Fruit fly (Drosophila melanogaster): ENCODE results near the gene spas.

spas gene

DNA sequence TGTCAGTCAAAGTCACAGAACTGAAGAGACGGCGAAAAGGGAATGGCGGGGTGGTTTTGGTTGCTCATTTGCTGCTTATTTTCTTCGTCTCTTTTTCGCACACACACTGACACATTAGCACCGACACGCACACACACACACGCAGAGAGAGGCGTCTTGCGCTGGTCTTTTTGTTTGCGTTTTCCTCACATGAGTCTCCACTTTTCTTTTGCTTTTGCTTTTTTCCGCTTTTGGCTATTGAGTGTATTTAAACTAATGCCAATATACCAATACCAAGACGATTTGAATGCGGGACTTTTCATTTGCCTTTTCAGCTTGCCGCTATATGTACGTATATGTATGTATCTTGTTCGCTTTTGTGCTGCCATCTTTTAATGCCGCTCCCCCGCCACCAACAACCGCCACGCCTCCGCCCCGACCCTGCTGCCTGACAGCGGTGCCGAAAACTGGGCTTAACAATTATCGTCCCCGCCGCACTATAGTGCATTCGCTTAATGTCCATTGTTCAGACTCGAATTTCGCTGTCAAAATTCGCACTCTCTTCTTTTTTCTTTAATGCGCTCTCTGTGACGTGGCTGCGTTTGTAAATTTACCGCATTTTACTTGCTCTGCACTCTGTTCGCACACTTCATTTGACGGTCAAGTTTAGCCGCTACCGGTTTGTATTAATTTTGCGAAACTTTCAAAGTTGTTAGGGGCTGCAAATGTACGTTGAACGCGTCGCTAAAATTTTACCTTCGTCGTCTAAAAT is 9.4 kb downstream of the spas start, which contains the start of gene CG5986:
CG5986 (plus strand) TSS at position 565 of the 751 bp plus-strand sequence.
- TF ChIP-seq CG10631 (GFP tag; optimal IDR thresholded peaks at IDR 0.05) (no peak), CG6276 (GFP tag; optimal IDR thresholded peaks at IDR 0.05) (peak; percentile 74), ss (GFP tag; optimal IDR thresholded peaks at IDR 0.05) (peak; percentile 36 to 55), Hr4 (GFP tag; optimal IDR thresholded peaks at IDR 0.05) (no peak), CG6854 (GFP tag; optimal IDR thresholded peaks at IDR 0.05) (peak; percentile 2), eg (GFP tag; IDR thresholded peaks at IDR 0.05) (peak; percentile 79), CG8319 (GFP tag; optimal IDR thresholded peaks at IDR 0.05) (no peak), CG6163 (GFP tag; IDR thresholded peaks at IDR 0.05) (peak; percentile 73; the same call in 2 of the 3 replicates), fd85E (GFP tag; optimal IDR thresholded peaks at IDR 0.05) (peak; percentile 15), CG8119 (GFP tag; IDR thresholded peaks at IDR 0.05) (peak; percentile 74), Eip93F (GFP tag; optimal IDR thresholded peaks at IDR 0.05) (no peak), net (GFP tag; optimal IDR thresholded peaks at IDR 0.05) (no peak), CG6808 (GFP tag; optimal IDR thresholded peaks at IDR 0.05) (peak; percentile 56), CG32006 (GFP tag; optimal IDR thresholded peaks at IDR 0.05) (peak; percentile 34), achi (GFP tag; optimal IDR thresholded peaks at IDR 0.05) (no peak), dsx (GFP tag; optimal IDR thresholded peaks at IDR 0.05; ENCODE audit: poor library complexity, severe bottlenecking) (no peak), CG1621 (tag; optimal IDR thresholded peaks at IDR 0.05) (no peak), pdm3 (GFP tag; optimal IDR thresholded peaks at IDR 0.05) (no peak), Met (GFP tag; optimal IDR thresholded peaks at IDR 0.05) (no peak), CG11294 (GFP tag; IDR thresholded peaks at IDR 0.05) (no peak; the same call in 1 of the 2 replicates), CG15336 (GFP tag; IDR thresholded peaks at IDR 0.05) (peak; percentile 57), CG16779 (tag; optimal IDR thresholded peaks at IDR 0.05) (peak; percentile 56), fkh (GFP tag; optimal IDR thresholded peaks at IDR 0.05) (peak; percentile 66), Lpt (GFP tag; optimal IDR thresholded peaks at IDR 0.05) (peak; percentile 39), Hr38 (GFP tag; optimal IDR thresholded peaks at IDR 0.05) (no peak), CG31627 (GFP tag; optimal IDR thresholded peaks at IDR 0.05) (no peak), Hr39 (GFP tag; optimal IDR thresholded peaks at IDR 0.05) (no peak), CG3919 (GFP tag; optimal IDR thresholded peaks at IDR 0.05) (peak; percentile 6), Ets96B (tag; optimal IDR thresholded peaks at IDR 0.05) (no peak), svp (GFP tag) (peak; percentile 55)

DNA sequence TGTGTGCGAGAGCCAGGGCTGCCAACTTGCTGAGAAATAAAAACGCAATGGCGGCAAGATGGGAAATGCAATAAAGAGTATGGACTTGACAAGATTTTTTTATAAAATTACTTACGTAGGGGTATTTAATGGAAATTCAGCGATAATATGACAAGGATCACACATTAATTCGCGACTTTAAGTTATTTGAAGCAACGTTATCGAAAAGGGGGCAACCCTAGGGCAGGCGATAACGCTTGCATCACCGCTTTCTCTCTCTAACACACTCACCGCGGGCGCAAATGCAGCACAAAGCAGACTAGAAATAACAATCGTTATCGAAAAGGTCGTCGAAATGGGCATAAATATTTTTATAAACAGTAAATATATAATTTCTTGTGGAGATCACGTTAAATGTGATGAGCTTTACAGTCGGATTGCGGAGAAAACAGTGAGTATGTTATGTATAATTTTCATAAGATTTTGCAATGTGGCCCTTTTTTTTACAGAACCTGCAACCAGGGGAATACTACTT is 10.0 kb downstream of the spas start, which contains the start of gene Rox8:
Rox8 (minus strand) TSS at position 268 of the 514 bp plus-strand sequence.
- no peak for TF ChIP-seq CG11902 (GFP tag; optimal IDR thresholded peaks at IDR 0.05)
- no peak for TF ChIP-seq pdm3 (GFP tag; optimal IDR thresholded peaks at IDR 0.05)
- no peak for TF ChIP-seq CG15336 (GFP tag; IDR thresholded peaks at IDR 0.05)
- no peak; the same call in 2 of the 3 replicates for TF ChIP-seq CG8119 (GFP tag; IDR thresholded peaks at IDR 0.05)
- TF ChIP-seq CG11294 (GFP tag; IDR thresholded peaks at IDR 0.05): no peak
- no peak for TF ChIP-seq fd59A (GFP tag; optimal IDR thresholded peaks at IDR 0.05)
- no peak for TF ChIP-seq spab (GFP tag; optimal IDR thresholded peaks at IDR 0.05)
- peak; percentile 41 for TF ChIP-seq acj6 (GFP tag; optimal IDR thresholded peaks at IDR 0.05)
- TF ChIP-seq OdsH (GFP tag; optimal IDR thresholded peaks at IDR 0.05): no peak
- peak; percentile 59 for TF ChIP-seq CG34406 (GFP tag; optimal IDR thresholded peaks at IDR 0.05)
- no peak for TF ChIP-seq CG10669 (GFP tag; optimal IDR thresholded peaks at IDR 0.05)
- peak; percentile 44 for TF ChIP-seq CG3032 (tag; optimal IDR thresholded peaks at IDR 0.05)
- TF ChIP-seq Gug (GFP tag; IDR thresholded peaks at IDR 0.05): no peak
- no peak for TF ChIP-seq CG9139 (GFP tag; optimal IDR thresholded peaks at IDR 0.05)
- peak; percentile 31 for TF ChIP-seq CG16779 (tag; optimal IDR thresholded peaks at IDR 0.05)
- TF ChIP-seq cyc (GFP tag; optimal IDR thresholded peaks at IDR 0.05): peak; percentile 41
- peak; percentile 43 for TF ChIP-seq lz (GFP tag; optimal IDR thresholded peaks at IDR 0.05)
- peak; percentile 12 for TF ChIP-seq net (GFP tag; optimal IDR thresholded peaks at IDR 0.05)
- no peak for TF ChIP-seq Eip93F (GFP tag; optimal IDR thresholded peaks at IDR 0.05)
- no peak for TF ChIP-seq Sox15 (GFP tag; optimal IDR thresholded peaks at IDR 0.05)
- peak; percentile 63 for TF ChIP-seq esn (GFP tag; optimal IDR thresholded peaks at IDR 0.05)
- TF ChIP-seq Ets21C (GFP tag; optimal IDR thresholded peaks at IDR 0.05): peak; percentile 46
- no peak for TF ChIP-seq CG11762 (GFP tag; optimal IDR thresholded peaks at IDR 0.05; ENCODE audit: insufficient read depth)
- TF ChIP-seq Hr4 (GFP tag; optimal IDR thresholded peaks at IDR 0.05): peak; percentile 43
- peak; percentile 49 for TF ChIP-seq Eip75B (GFP tag; optimal IDR thresholded peaks at IDR 0.05)
- TF ChIP-seq dac (GFP tag; optimal IDR thresholded peaks at IDR 0.05): no peak
- peak; percentile 17 for TF ChIP-seq CG1621 (tag; optimal IDR thresholded peaks at IDR 0.05)
- peak; percentile 81 for TF ChIP-seq Eip78C (GFP tag)
- peak; percentile 12 for TF ChIP-seq Ets96B (tag; optimal IDR thresholded peaks at IDR 0.05)
